Worm (Caenorhabditis elegans) whole organism, mixed stage, embryonic: ENCODE results near the gene acl-8.

Experiments
- bed-3 ChIP-seq: fragments of 200-800 bp; sonication (Bioruptor generic); optimal IDR thresholded peaks from 3 replicates; lab custom pipeline; 2018; ENCODE audit warnings: mild to moderate bottlenecking, missing genetic modification characterization, moderate library complexity, missing compliant biosample characterization
- ceh-43 ChIP-seq: fragments of 200-800 bp; sonication (Bioruptor generic); optimal IDR thresholded peaks from 2 replicates; lab custom pipeline; 2018; ENCODE audit warnings: mild to moderate bottlenecking, missing genetic modification characterization, moderate library complexity, missing compliant biosample characterization
- elt-1 ChIP-seq: sonication (generic microtip); optimal IDR thresholded peaks from 2 replicates; lab custom pipeline; 2017; ENCODE audit warnings: missing genetic modification characterization, mild to moderate bottlenecking, missing compliant biosample characterization, antibody characterized with exemption, moderate library complexity, borderline replicate concordance; ENCODE audit not compliant: insufficient read depth
- lin-13 ChIP-seq: fragments of 150-350 bp; optimal IDR thresholded peaks from 2 replicates; lab custom pipeline; 2014; ENCODE audit warnings: missing biosample characterization, missing genetic modification characterization
- lsy-2 ChIP-seq: fragments of 150-350 bp; optimal IDR thresholded peaks from 2 replicates; lab custom pipeline; 2014; ENCODE audit warnings: missing biosample characterization, missing genetic modification characterization
- mep-1 ChIP-seq: fragments of 150-350 bp; optimal IDR thresholded peaks from 2 replicates; lab custom pipeline; 2017; ENCODE audit warnings: missing biosample characterization, missing genetic modification reagents, missing genetic modification characterization, inconsistent platforms
- nhr-237 ChIP-seq: fragments of 150-350 bp; optimal IDR thresholded peaks from 2 replicates; lab custom pipeline; 2014; ENCODE audit warnings: missing biosample characterization, missing genetic modification characterization
- nhr-76 ChIP-seq: sonication (generic microtip); optimal IDR thresholded peaks from 2 replicates; lab custom pipeline; 2017; ENCODE audit warnings: missing biosample characterization, missing genetic modification characterization
- ztf-11 ChIP-seq: fragments of 150-350 bp; optimal IDR thresholded peaks from 2 replicates; lab custom pipeline; 2014; ENCODE audit warnings: missing biosample characterization, missing genetic modification characterization

ce11 chrV:6400950-6401551, 49.6 kb upstream of the acl-8 start:
- TF ChIP-seq mep-1 (tag; lab: Kevin White, UChicago): no peak
- no peak for TF ChIP-seq lin-13
- TF ChIP-seq ztf-11 (tag; lab: Kevin White, UChicago): no peak
- no peak for TF ChIP-seq ceh-43 (GFP tag; lab: Kevin White, UChicago)
- TF ChIP-seq lsy-2: no peak
- no peak for TF ChIP-seq nhr-76 (tag; lab: Kevin White, UChicago)
- no peak for TF ChIP-seq elt-1 (tag; lab: Kevin White, UChicago)
- TF ChIP-seq bed-3 (GFP tag; lab: Kevin White, UChicago): no peak
- no peak for TF ChIP-seq nhr-237 (tag; lab: Kevin White, UChicago)
